Worm (Caenorhabditis elegans) whole organism, L4 larva: ENCODE measurements around the gene F26F12.4.

ENCODE experiments used
- F44E2.7 ChIP-seq: fragments of 200-800 bp; sonication (Bioruptor generic); IDR thresholded peaks from 2 replicates; pipeline ENCODE4 v2.1.2; 2022; ENCODE audit warnings: missing genetic modification characterization, missing compliant biosample characterization
- F49E8.2 ChIP-seq: sonication (generic microtip); optimal IDR thresholded peaks from 2 replicates; lab custom pipeline; 2016; ENCODE audit warnings: missing compliant biosample characterization, mild to moderate bottlenecking, missing genetic modification characterization, borderline replicate concordance
- T26A8.4 ChIP-seq: fragments of 200-800 bp; sonication (Bioruptor generic); IDR thresholded peaks from 2 replicates; pipeline ENCODE4 v1.3.6; 2022; ENCODE audit warnings: missing genetic modification characterization, missing compliant biosample characterization
- ZK337.2 ChIP-seq: fragments of 200-800 bp; sonication (Bioruptor generic); IDR thresholded peaks from 2 replicates; pipeline ENCODE4 v1.3.6; 2022; ENCODE audit warnings: missing genetic modification reagents, missing genetic modification characterization, missing compliant biosample characterization
- ceh-20 ChIP-seq: fragments of 200-800 bp; sonication (Bioruptor generic); IDR thresholded peaks from 2 replicates; pipeline ENCODE4 v1.3.6; 2022; ENCODE audit warnings: missing genetic modification reagents, missing genetic modification characterization, missing compliant biosample characterization
- ceh-32 ChIP-seq: sonication (generic microtip); optimal IDR thresholded peaks from 2 replicates; lab custom pipeline; 2016; ENCODE audit warnings: mild to moderate bottlenecking, missing genetic modification characterization, missing compliant biosample characterization; ENCODE audit not compliant: poor library complexity
- ceh-62 ChIP-seq: sonication (generic microtip); optimal IDR thresholded peaks from 2 replicates; lab custom pipeline; 2017; ENCODE audit warnings: missing biosample characterization, missing genetic modification characterization
- ces-1 ChIP-seq: fragments of 150-350 bp; sonication (generic microtip); optimal IDR thresholded peaks from 4 replicates; lab custom pipeline; 2014; ENCODE audit warnings: missing biosample characterization, missing genetic modification reagents, missing genetic modification characterization
- daf-19 ChIP-seq: fragments of 200-800 bp; sonication (Bioruptor generic); conservative IDR thresholded peaks from 2 replicates; pipeline ENCODE4 v1.3.6; 2022; ENCODE audit warnings: missing genetic modification characterization, missing compliant biosample characterization
- daf-8 ChIP-seq: fragments of 200-800 bp; sonication (Bioruptor generic); IDR thresholded peaks from 2 replicates; pipeline ENCODE4 v1.3.6; 2022; ENCODE audit warnings: missing genetic modification characterization, missing compliant biosample characterization
- dmd-6 ChIP-seq: fragments of 200-800 bp; sonication (Bioruptor generic); IDR thresholded peaks from 2 replicates; pipeline ENCODE4 v1.3.6; 2022; ENCODE audit warnings: missing genetic modification reagents, missing genetic modification characterization, missing compliant biosample characterization
- duxl-1 ChIP-seq: sonication (generic microtip); optimal IDR thresholded peaks from 2 replicates; lab custom pipeline; 2016; ENCODE audit warnings: mild to moderate bottlenecking, missing genetic modification characterization, moderate library complexity, missing compliant biosample characterization; ENCODE audit not compliant: poor library complexity
- dve-1 ChIP-seq: sonication (generic microtip); optimal IDR thresholded peaks from 2 replicates; lab custom pipeline; 2017; ENCODE audit warnings: antibody characterized with exemption, mild to moderate bottlenecking, missing genetic modification characterization, missing compliant biosample characterization; ENCODE audit not compliant: insufficient read depth
- egl-27 ChIP-seq: sonication (generic microtip); optimal IDR thresholded peaks from 3 replicates; lab custom pipeline; 2017; ENCODE audit warnings: missing biosample characterization, missing genetic modification reagents, missing genetic modification characterization
- hlh-30 ChIP-seq: sonication (generic microtip); optimal IDR thresholded peaks from 2 replicates; lab custom pipeline; 2017; ENCODE audit warnings: antibody characterized with exemption, mild to moderate bottlenecking, missing genetic modification characterization, missing compliant biosample characterization; ENCODE audit not compliant: insufficient read depth
- hmg-1.1 ChIP-seq: fragments of 200-800 bp; sonication (Bioruptor generic); IDR thresholded peaks from 2 replicates; pipeline ENCODE4 v1.3.6; 2022; ENCODE audit warnings: missing genetic modification reagents, missing genetic modification characterization, missing compliant biosample characterization
- jun-1 ChIP-seq: fragments of 150-350 bp; optimal IDR thresholded peaks from 2 replicates; lab custom pipeline; 2014; ENCODE audit warnings: missing biosample characterization, missing genetic modification reagents, missing genetic modification characterization
- lin-15B ChIP-seq: fragments of 150-350 bp; sonication (generic microtip); optimal IDR thresholded peaks from 3 replicates; lab custom pipeline; 2014; ENCODE audit warnings: missing biosample characterization, missing genetic modification characterization
- madf-5 ChIP-seq, 2 experiments: fragments of 200-800 bp; sonication (Bioruptor generic); IDR thresholded peaks; 2 replicates each; pipeline ENCODE4 v1.3.6; 2022; ENCODE audit warnings: missing compliant biosample characterization in 2 of 2, missing genetic modification characterization in 2 of 2
- mxl-2 ChIP-seq: fragments of 200-800 bp; sonication (Bioruptor generic); conservative IDR thresholded peaks from 2 replicates; pipeline ENCODE4 v1.3.6; 2022; ENCODE audit warnings: missing genetic modification reagents, missing genetic modification characterization, missing compliant biosample characterization
- nhr-11 ChIP-seq: fragments of 150-350 bp; optimal IDR thresholded peaks from 2 replicates; lab custom pipeline; 2014; ENCODE audit warnings: missing biosample characterization, missing genetic modification characterization
- nhr-237 ChIP-seq: sonication (generic microtip); optimal IDR thresholded peaks from 2 replicates; lab custom pipeline; 2017; ENCODE audit warnings: missing biosample characterization, missing genetic modification characterization
- nhr-41 ChIP-seq: fragments of 200-800 bp; sonication (Bioruptor generic); IDR thresholded peaks from 2 replicates; pipeline ENCODE4 v1.3.6; 2022; ENCODE audit warnings: missing genetic modification reagents, missing genetic modification characterization, missing compliant biosample characterization
- nhr-76 ChIP-seq: fragments of 150-350 bp; optimal IDR thresholded peaks from 2 replicates; lab custom pipeline; 2014; ENCODE audit warnings: missing biosample characterization, missing genetic modification characterization
- nhr-77 ChIP-seq: fragments of 150-350 bp; optimal IDR thresholded peaks from 2 replicates; lab custom pipeline; 2014; ENCODE audit warnings: missing biosample characterization, missing genetic modification characterization
- php-3 ChIP-seq: fragments of 200-800 bp; sonication (Bioruptor generic); IDR thresholded peaks from 2 replicates; pipeline ENCODE4 v1.3.6; 2022; ENCODE audit warnings: missing genetic modification reagents, missing genetic modification characterization, missing compliant biosample characterization
- set-16 ChIP-seq: fragments of 200-800 bp; sonication (Bioruptor generic); IDR thresholded peaks from 2 replicates; pipeline ENCODE4 v1.3.6; 2022; ENCODE audit warnings: missing genetic modification reagents, missing genetic modification characterization, missing compliant biosample characterization
- snpc-1.2 ChIP-seq: fragments of 200-800 bp; sonication (Bioruptor generic); IDR thresholded peaks from 2 replicates; pipeline ENCODE4 v1.3.6; 2022; ENCODE audit warnings: missing genetic modification reagents, missing genetic modification characterization, missing compliant biosample characterization
- spr-1 ChIP-seq: sonication (generic microtip); optimal IDR thresholded peaks from 2 replicates; lab custom pipeline; 2016; ENCODE audit warnings: mild to moderate bottlenecking, missing genetic modification characterization, missing compliant biosample characterization
- spr-3 ChIP-seq: fragments of 200-800 bp; sonication (Bioruptor generic); optimal IDR thresholded peaks from 2 replicates; lab custom pipeline; 2018; ENCODE audit warnings: mild to moderate bottlenecking, missing genetic modification characterization, missing compliant biosample characterization
- tra-1 ChIP-seq: fragments of 200-800 bp; sonication (Bioruptor generic); IDR thresholded peaks from 2 replicates; pipeline ENCODE4 v1.3.6; 2022; ENCODE audit warnings: missing genetic modification reagents, missing genetic modification characterization, missing compliant biosample characterization
- unc-62 ChIP-seq, 3 experiments: fragments of 150-350 bp in 1 of 3; sonication (generic microtip); optimal IDR thresholded peaks in 2 of 3; peaks in 1 of 3; 1 replicate in 1 of 3; 2 replicates in 2 of 3; lab custom pipeline; 2014 to 2017; ENCODE audit warnings: missing biosample characterization in 3 of 3, missing genetic modification characterization in 3 of 3, missing genetic modification reagents in 3 of 3, missing genotype in 1 of 3
- vab-7 ChIP-seq: fragments of 200-800 bp; sonication (Bioruptor generic); IDR thresholded peaks from 2 replicates; pipeline ENCODE4 v1.3.6; 2022; ENCODE audit warnings: missing genetic modification reagents, missing genetic modification characterization, missing compliant biosample characterization
- zag-1 ChIP-seq: fragments of 150-350 bp; optimal IDR thresholded peaks from 2 replicates; lab custom pipeline; 2014; ENCODE audit warnings: missing biosample characterization, missing genetic modification characterization
- ztf-11 ChIP-seq: fragments of 150-350 bp; optimal IDR thresholded peaks from 2 replicates; lab custom pipeline; 2014; ENCODE audit warnings: missing biosample characterization, missing genetic modification characterization
- ztf-7 ChIP-seq: fragments of 150-350 bp; optimal IDR thresholded peaks from 2 replicates; lab custom pipeline; 2014; ENCODE audit warnings: missing biosample characterization, missing genetic modification characterization

Gene F26F12.4

ce11 chrV:5917707-5918106 lies 48.6 kb upstream of the F26F12.4 start, which contains the start of gene lrpr-1 (continued):
- TF ChIP-seq ces-1 (GFP tag; lab: Kevin White, UChicago) (no peak), nhr-77 (tag; lab: Kevin White, UChicago) (no peak), egl-27 (tag; lab: Kevin White, UChicago) (no peak), set-16 (GFP tag; lab: Robert Waterston, UW) (no peak), snpc-1.2 (GFP tag; lab: Robert Waterston, UW) (no peak), nhr-237 (tag; lab: Kevin White, UChicago) (no peak), spr-1 (tag; lab: Kevin White, UChicago) (no peak), nhr-41 (no peak), nhr-76 (tag; lab: Kevin White, UChicago) (no peak), daf-19 (GFP tag; lab: Robert Waterston, UW) (no peak)
- TF ChIP-seq, all 104 proteins: peak for 29

ce11 chrV:5916862-5917261 lies 47.7 kb upstream of the F26F12.4 start:
- TF ChIP-seq unc-62 (GFP tag; optimal IDR thresholded peaks at IDR 0.05 in 1 of 2; lab: Kevin White, UChicago) (peak in 1 of 2 experiments; percentile 90), unc-62 (tag; optimal IDR thresholded peaks at IDR 0.05; lab: Kevin White, UChicago) (no peak), dmd-6 (GFP tag; lab: Robert Waterston, UW) (no peak)

ce11 chrV:5912426-5912825 lies 43.3 kb upstream of the F26F12.4 start, which contains the start of gene C04E6.13:
Gene C04E6.13 (plus strand): TSS chrV:5912726.
- TF ChIP-seq set-16 (GFP tag; lab: Robert Waterston, UW) (no peak), unc-62 (GFP tag; optimal IDR thresholded peaks at IDR 0.05 in 1 of 2; lab: Kevin White, UChicago) (peak in 1 of 2 experiments; percentile 15), unc-62 (tag; optimal IDR thresholded peaks at IDR 0.05; lab: Kevin White, UChicago) (no peak), spr-3 (no peak), vab-7 (GFP tag; lab: Robert Waterston, UW) (no peak)

- TF ChIP-seq lin-15B (tag; lab: Kevin White, UChicago), result no peak
- TF ChIP-seq daf-8 (GFP tag; lab: Robert Waterston, UW), result no peak
- TF ChIP-seq F44E2.7 (GFP tag; lab: Robert Waterston, UW), result no peak
- no peak for TF ChIP-seq ceh-20
- TF ChIP-seq egl-27 (tag; lab: Kevin White, UChicago), result no peak
- TF ChIP-seq T26A8.4 (GFP tag; lab: Robert Waterston, UW), result no peak
- TF ChIP-seq F49E8.2 (tag; lab: Kevin White, UChicago), result no peak
- no peak for TF ChIP-seq madf-5 (GFP tag; IDR thresholded peaks at IDR 0.05; lab: Robert Waterston, UW)
- no peak for TF ChIP-seq hlh-30 (tag; lab: Kevin White, UChicago)
- no peak for TF ChIP-seq zag-1 (tag; lab: Kevin White, UChicago)
- TF ChIP-seq nhr-77 (tag; lab: Kevin White, UChicago), result no peak
- no peak for TF ChIP-seq ztf-11 (tag; lab: Kevin White, UChicago)
- no peak for TF ChIP-seq ceh-62 (tag; lab: Kevin White, UChicago)
Observed at ce11 chrV:5907090-5907489, 38.0 kb upstream of the F26F12.4 start, which contains the start of gene C04E6.4. Gene C04E6.4 (plus strand): TSS chrV:5907390.

- TF ChIP-seq hmg-1.1 (GFP tag; lab: Robert Waterston, UW) (no peak), ztf-7 (no peak), nhr-11 (no peak), mxl-2 (GFP tag; lab: Robert Waterston, UW) (no peak), php-3 (GFP tag; lab: Robert Waterston, UW) (no peak), dve-1 (no peak), ZK337.2 (GFP tag; lab: Robert Waterston, UW) (no peak), jun-1 (no peak), tra-1 (no peak), ceh-32 (no peak), duxl-1 (no peak)
Observed at ce11 chrV:5906252-5906651, 37.1 kb upstream of the F26F12.4 start, which contains the start of gene srd-15. Gene srd-15 (minus strand): TSS chrV:5906352.
